Fruit fly (Drosophila melanogaster) ovary, adult (tissue): Measurements from ENCODE around the gene CG6041.
"Not testable (repeated sequence)": the region's sequence is repeated elsewhere in the genome, so short reads cannot be mapped to it uniquely, and the experiment has no call there.

Experiments
- CG17801 ChIP-seq: fragments of 200-800 bp; optimal IDR thresholded peaks from 2 replicates; lab custom pipeline; 2019; ENCODE audit warnings: missing biosample characterization, mild to moderate bottlenecking, missing genetic modification characterization, moderate library complexity; ENCODE audit not compliant: partially characterized antibody

Gene CG6041

DNA sequence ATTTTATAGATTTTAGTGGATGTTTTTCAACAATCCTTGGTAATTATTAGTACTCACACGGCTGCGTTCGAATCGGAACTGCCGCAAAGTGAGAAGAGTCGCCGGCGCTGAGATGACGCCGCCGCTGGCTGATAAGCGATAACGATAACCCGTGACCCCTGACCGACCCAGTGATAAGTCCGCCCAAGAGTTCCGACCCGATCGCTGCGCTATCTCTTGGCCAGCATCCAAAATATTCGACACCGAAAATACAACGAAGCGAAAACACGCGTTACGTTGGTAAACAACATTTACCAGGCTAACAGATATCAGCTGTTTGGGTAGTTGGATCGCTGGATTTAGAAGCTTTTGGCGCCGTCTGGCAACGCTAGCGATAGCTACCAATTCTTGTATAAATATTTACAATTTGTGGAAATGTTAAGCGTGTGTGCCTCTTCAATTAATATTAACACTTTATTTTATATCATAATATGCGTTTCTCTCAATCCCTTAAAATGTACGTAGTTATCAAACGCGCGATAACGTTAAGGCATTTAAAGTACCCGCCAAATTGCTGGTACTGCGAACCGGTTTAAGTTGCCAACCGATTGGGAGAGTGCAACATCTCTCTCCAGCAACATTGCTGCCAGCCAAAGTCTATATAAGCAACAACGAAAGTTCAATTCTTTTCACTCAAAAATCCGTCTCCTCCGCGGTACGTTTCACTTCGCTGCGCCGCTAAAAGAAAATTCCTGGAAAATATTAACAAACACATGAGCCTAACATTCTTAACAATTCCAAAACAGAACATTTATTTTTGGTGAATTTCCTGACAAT, 31.3 kb upstream of the CG6041 start, which contains the start of the genes Shmt and CG3726:
Gene Shmt, minus strand, starts transcription at position 304 of the 816 bp plus-strand sequence.
Gene CG3726, plus strand, starts transcription at position 604 of the 816 bp plus-strand sequence.
- no peak for TF ChIP-seq CG17801 (GFP tag; lab: Kevin White, UChicago)

DNA sequence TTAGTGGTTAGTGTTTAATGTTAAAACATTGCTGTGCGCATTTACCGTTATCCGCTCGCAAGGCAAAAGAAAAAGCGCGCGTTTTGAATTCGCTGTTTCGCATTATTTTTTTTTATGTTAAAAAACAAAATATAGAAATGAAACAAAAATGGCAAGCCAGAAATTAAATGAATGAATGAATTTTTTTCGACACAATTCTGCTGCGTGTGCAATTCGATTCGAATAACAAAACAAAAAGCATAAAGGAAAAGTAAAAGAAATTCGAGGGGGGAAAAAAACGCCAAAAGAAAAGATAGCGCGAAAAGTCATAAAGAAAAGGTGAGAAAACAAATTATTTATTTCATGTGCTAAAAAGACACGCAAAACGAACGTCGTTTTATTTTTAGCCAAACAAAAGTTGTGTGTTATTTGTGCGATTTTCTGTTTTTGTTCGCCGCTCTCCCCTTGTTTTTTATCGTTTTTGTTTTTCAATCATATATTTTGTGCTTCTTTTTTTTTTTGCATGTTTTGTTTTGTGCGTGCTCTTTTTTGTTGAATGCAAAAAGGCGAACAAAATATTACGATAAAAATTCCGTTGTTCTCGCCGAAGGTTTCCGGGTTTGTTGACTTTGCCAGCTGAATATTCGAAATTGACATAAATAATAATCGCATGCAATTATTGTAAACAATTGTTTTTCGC, 30.5 kb upstream of the CG6041 start:
- peak; percentile 25 for TF ChIP-seq CG17801 (GFP tag; lab: Kevin White, UChicago)

DNA sequence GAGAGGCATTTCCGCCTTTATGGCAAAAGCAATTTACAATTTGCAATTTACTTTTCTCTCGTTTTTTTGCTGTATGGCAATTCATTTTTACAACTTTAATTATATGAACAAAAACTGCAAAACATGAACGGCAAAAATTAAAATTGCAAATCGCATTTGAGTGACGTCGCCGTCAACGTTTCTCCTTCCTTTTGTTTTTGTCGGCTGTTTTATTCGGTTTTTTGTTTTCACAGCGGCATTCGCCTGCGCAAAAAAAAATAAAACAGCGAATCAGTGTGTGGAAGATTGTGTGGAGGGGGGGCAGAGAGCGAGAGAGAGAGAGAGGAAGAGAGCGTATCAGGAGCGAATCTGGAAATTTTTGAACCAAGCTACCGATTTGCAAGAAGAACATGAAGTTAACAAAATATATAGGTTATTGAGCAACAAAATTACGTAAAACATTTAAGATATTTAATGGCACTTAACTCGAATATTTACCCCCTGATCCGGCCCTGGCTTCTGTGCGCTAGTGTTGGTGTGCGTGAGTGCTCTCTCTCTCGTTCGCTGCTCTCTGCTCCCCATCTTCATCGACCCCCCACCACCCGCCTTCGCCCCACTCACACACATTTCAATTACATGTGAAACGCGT, 29.3 kb upstream of the CG6041 start:
- peak; percentile 94 for TF ChIP-seq CG17801 (GFP tag; lab: Kevin White, UChicago)

DNA sequence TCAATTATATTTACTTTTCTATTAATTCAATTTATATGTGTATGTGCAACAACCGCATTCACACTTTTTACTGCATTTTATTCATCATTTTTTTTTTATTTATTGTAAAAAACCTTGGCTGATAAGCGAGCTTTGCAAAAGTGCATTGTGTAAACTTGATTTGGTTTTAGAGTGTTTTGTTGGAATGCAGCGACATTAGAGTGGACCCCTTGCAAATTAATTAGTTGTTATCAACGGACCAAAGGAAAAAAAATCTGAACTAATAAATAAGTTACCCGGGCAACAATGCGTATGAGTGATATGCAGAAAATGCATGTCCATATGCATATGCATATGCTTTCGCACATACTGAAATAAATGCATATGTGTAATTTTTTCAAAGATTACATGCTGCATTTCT, 27.0 kb upstream of the CG6041 start:
- no peak for TF ChIP-seq CG17801 (GFP tag; lab: Kevin White, UChicago)

DNA sequence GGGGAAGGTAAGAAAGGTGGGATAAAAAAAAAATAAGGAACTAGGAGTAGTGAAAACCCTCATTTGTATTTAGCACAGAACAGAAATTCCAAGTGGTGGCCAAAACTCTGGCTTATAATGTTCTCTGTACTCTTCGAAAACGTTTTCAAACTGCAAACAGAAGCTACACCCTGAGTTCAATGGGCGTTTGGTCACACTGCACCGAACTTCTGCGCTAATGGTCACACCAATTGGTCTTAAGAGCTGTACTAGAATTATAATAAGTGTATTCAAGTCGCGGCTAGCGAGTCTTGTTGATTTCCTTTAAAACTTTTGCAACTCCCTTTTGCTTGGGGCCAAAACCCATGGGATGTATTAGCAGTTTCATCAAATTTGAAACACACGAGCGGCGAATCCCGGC, 25.9 kb upstream of the CG6041 start:
- no peak for TF ChIP-seq CG17801 (GFP tag; lab: Kevin White, UChicago)

DNA sequence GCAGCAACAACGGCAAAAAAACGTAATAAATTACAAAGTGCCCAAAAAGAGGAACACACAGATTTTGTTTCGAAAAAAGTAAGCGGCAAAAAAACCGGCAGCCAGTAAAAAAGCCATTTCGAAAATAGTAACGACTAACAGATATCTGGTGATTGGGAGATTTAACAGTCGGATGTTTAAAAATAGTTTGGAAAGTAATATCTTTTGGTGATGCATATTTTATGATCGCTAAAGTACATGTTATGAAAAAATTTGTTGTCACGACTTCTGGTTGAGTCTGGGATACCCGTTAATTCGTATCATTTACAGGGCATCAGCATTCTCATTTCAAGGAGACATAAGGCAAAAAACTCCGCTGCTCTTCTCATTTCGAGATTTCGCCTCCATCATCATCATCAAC, 24.8 kb upstream of the CG6041 start:
- TF ChIP-seq CG17801 (GFP tag; lab: Kevin White, UChicago) = no peak

DNA sequence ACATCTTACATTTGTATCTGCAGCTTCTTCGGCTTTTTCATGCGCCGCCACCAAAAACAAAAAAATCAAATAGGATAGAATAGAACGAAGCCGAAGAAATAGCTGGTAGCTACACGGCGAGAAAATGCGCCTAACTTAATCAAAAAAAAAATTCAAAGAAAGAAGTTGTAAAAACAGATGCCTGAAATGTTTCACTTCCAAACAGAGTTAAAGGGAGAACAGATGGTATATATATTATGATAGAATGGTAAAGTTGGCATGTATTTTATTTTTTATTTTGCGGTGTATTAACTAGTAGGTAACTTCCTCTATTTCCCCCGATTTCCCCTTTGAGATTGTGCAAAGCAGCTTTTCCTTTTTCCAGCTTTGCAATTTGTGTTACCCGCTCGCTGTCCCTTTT, 23.6 kb upstream of the CG6041 start:
- no peak for TF ChIP-seq CG17801 (GFP tag; lab: Kevin White, UChicago)

DNA sequence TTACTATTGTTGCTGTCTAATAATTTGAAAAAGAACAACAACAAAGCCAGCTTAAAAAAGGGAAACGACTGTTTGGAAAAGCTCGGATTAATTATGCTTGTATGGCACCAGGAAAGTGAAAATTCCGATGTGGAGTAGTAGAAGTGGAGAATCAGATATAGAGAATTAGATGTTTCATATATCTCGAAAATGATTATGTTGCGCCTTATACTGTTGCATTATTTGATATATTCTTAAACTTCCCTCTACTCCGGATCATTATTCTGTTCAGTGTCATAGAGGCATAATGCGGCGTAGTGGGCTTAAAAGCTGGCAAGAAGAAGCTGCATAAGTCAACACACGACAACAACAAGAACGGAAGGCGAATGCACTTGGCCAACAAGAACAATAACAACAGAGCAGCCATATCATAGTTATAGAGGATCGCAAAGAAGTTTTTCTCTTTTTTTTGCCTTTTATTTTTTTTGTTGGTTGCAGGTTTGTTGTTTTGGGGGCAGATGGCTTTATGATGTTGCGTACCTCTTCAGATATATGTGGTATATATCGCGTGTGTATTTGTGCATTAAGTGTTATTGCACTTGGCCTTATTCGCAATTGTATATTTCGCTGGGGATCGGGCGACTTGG, 22.1 kb upstream of the CG6041 start:
- TF ChIP-seq CG17801 (GFP tag; lab: Kevin White, UChicago) = peak; percentile 73

DNA sequence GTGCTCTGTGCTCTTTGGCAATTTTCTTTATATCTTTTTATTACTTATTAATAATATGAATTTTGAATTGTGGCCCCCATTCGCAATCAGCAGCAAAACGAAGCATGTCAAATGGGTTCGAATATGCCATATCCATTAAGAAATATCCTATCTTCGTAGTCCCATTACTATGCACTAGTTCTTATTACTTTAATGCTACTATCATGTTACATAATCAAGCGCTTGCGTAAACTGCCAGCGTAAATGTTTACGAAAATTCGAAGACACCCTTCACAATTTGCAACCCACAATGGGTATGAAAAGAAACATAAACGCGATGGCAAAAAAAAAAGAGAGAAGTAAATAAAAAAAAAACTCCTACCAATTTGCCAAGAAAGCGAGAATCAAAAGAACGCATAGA, 21.2 kb upstream of the CG6041 start:
- TF ChIP-seq CG17801 (GFP tag; lab: Kevin White, UChicago) = peak; percentile 47

DNA sequence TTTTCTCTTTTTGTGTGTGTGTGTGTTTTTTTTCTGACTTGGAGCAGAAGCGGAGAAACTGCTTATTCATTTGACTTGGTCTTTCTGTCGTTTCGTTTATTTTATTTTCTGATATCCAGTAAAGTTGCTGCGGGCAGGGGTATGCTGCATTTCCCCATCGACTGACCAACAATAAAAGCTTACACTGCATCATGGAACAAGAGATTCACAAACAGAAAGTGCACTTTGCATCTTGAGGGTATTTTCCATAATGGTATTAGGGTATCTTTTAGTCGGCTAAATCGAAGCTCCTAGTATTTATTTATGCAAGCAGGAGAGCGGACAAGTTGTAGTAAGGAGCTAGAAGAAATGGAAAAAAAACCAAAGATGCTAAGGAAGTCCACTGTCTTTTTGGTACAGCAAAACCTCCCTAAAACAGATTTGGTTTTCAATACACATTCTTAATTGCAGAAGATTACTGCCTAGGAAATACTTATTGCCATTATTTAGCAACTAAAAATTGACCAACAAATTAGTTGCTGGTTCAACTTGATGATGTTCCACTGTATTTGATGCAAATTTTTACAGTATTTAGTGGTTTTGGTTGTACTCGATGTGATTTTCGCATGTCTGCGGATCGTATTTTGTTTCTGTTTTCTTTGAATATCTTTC, 15.5 kb upstream of the CG6041 start:
- TF ChIP-seq CG17801 (GFP tag; lab: Kevin White, UChicago) = peak; percentile 95

DNA sequence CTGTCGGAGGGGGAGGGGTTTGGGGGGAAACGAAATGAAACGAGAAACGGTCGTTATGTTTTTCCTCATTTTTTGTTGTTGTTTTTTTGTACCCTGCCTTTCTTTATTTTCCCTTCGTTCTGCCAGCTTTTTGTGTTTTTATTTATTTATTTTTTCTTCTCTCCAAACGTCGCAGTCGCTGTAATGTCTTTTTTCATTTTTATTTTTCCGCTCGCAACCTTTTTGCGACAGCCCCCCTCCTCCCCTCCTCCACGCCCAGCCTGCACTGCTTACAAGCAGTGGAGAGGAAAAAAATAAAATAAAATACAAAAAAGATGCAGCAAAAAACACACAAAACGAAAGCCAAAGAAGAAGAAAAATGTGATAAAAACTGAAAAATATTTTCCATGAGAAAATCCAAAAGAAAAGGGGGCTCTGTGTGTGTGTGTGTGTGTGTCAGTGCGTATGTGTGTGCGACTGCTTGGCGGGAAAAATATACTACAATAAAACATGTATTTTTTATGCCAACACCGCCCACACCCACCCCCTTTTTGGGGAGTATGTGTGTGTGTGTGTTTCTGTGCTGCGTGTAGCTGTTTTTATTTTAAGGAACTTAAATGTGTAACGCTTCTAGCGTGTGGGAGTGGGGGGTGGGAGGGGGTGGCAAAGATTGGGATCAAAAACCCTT, 12.8 kb upstream of the CG6041 start:
- peak; percentile 80 for TF ChIP-seq CG17801 (GFP tag; lab: Kevin White, UChicago)

DNA sequence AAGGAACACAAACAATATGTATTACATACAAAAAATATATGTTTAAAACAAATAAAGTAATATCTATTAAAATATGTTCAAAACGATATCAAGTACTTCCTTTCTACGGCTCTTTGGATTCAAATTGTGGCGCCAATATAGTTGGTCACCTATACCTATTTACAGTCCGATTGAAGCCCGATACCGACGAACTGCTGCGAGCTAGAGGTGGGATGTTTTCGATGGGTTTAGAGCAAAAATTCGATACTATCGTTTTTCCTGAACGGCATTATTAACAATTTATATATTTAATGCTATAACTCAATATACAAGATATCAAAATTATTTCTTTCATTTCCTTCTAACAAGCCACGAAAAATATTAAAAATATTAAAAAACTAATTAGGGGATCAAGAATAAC, 6.1 kb upstream of the CG6041 start:
- no peak for TF ChIP-seq CG17801 (GFP tag; lab: Kevin White, UChicago)

DNA sequence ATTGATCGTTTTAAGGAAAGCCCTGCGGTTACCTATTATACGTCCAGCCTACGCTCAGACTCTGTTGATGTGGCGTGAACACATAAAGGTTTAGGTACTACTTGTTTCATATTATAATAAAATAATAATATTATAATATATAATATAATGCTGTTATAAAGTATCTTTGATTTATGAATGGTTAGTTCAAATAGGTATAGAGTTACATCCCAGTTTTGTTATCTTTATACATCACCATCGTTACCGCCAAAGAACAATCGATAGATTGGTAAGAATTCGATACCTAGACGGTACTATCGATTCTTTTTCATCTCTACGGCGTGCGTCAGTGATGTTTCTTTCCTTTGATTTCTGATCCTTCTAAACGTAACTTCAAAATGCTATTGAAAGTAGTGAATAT, 5.7 kb upstream of the CG6041 start, which contains the start of gene CG12728:
Gene CG12728, plus strand, starts transcription at position 301 of the 400 bp plus-strand sequence.
- not testable (repeated sequence) for TF ChIP-seq CG17801 (GFP tag; lab: Kevin White, UChicago)
